Worm (Caenorhabditis elegans): ENCODE results near the gene grd-1.

Gene grd-1

ce11 chrX:11080170-11080728 is 29.0 kb upstream of the grd-1 start, which contains the start of gene sulp-7 (continued):
- no peak for TF ChIP-seq vab-15 (tag; optimal IDR thresholded peaks at IDR 0.05)
- TF ChIP-seq unc-86 (tag; optimal IDR thresholded peaks at IDR 0.05) = no peak
- TF ChIP-seq rnt-1 (tag; optimal IDR thresholded peaks at IDR 0.05) = peak; percentile 22
- TF ChIP-seq pax-3 (tag; optimal IDR thresholded peaks at IDR 0.05) = no peak
- TF ChIP-seq swsn-7 (tag; optimal IDR thresholded peaks at IDR 0.05) = no peak
- TF ChIP-seq fkh-8 (tag; optimal IDR thresholded peaks at IDR 0.05) = no peak
- no peak for TF ChIP-seq xbp-1 (tag; optimal IDR thresholded peaks at IDR 0.05)
- TF ChIP-seq Y116A8C.19 (tag; optimal IDR thresholded peaks at IDR 0.05; ENCODE audit: borderline replicate concordance) = no peak
- TF ChIP-seq nhr-11 (tag; optimal IDR thresholded peaks at IDR 0.05) = no peak
- TF ChIP-seq C16A3.4 (tag; optimal IDR thresholded peaks at IDR 0.05) = no peak
- no peak for TF ChIP-seq nhr-76 (tag; optimal IDR thresholded peaks at IDR 0.05)
- no peak for TF ChIP-seq lin-39 (tag; optimal IDR thresholded peaks at IDR 0.05)
- no peak for TF ChIP-seq ces-1 (GFP tag; optimal IDR thresholded peaks at IDR 0.05)
- TF ChIP-seq isw-1 (GFP tag; IDR thresholded peaks at IDR 0.05) = no peak

- no peak for TF ChIP-seq nhr-77 (tag; optimal IDR thresholded peaks at IDR 0.05)
- no peak for TF ChIP-seq ces-1 (GFP tag; optimal IDR thresholded peaks at IDR 0.05)
- TF ChIP-seq Y116A8C.19 (tag; optimal IDR thresholded peaks at IDR 0.05; ENCODE audit: borderline replicate concordance) = no peak
- no peak for TF ChIP-seq unc-98 (GFP tag; IDR thresholded peaks at IDR 0.05)
- TF ChIP-seq C34B4.2 (tag; optimal IDR thresholded peaks at IDR 0.05) = no peak
- no peak for TF ChIP-seq egl-13 (tag; optimal IDR thresholded peaks at IDR 0.05)
- TF ChIP-seq dpl-1 (GFP tag; optimal IDR thresholded peaks at IDR 0.05) = no peak
- no peak for TF ChIP-seq aha-1 (tag; optimal IDR thresholded peaks at IDR 0.05)
- TF ChIP-seq rnt-1 (tag; optimal IDR thresholded peaks at IDR 0.05) = no peak
Observed at ce11 chrX:11085162-11085561, 24.1 kb upstream of the grd-1 start, which contains the start of gene W04G3.7. Gene W04G3.7 (minus strand): TSS chrX:11085262.

- TF ChIP-seq ceh-88 (GFP tag; IDR thresholded peaks at IDR 0.05) (no peak), C04F5.9 (tag; optimal IDR thresholded peaks at IDR 0.05) (no peak), nhr-11 (tag; optimal IDR thresholded peaks at IDR 0.05) (no peak), irx-1 (tag; optimal IDR thresholded peaks at IDR 0.05) (no peak), mep-1 (tag; optimal IDR thresholded peaks at IDR 0.05) (no peak), zip-4 (GFP tag; optimal IDR thresholded peaks at IDR 0.05) (no peak), lsy-2 (tag; optimal IDR thresholded peaks at IDR 0.05) (no peak), nhr-20 (tag; optimal IDR thresholded peaks at IDR 0.05) (no peak), fos-1 (tag; optimal IDR thresholded peaks at IDR 0.05) (no peak), sptf-1 (tag; optimal IDR thresholded peaks at IDR 0.05) (no peak), aha-1 (tag; optimal IDR thresholded peaks at IDR 0.05) (no peak), F16B12.6 (tag; optimal IDR thresholded peaks at IDR 0.05) (no peak), dpl-1 (GFP tag; optimal IDR thresholded peaks at IDR 0.05) (no peak), ceh-82 (tag; optimal IDR thresholded peaks at IDR 0.05) (no peak), isw-1 (GFP tag; IDR thresholded peaks at IDR 0.05) (no peak), efl-3 (GFP tag; optimal IDR thresholded peaks at IDR 0.05) (no peak)
Observed at ce11 chrX:11088952-11089351, 20.3 kb upstream of the grd-1 start, which contains the start of gene W04G3.11. Gene W04G3.11 (plus strand): TSS chrX:11089195.

ce11 chrX:11093985-11094593 is 15.2 kb upstream of the grd-1 start:
- TF ChIP-seq nhr-12 (tag; optimal IDR thresholded peaks at IDR 0.05) (peak; percentile 88), nhr-84 (tag; optimal IDR thresholded peaks at IDR 0.05) (peak; percentile 99), vab-15 (tag; optimal IDR thresholded peaks at IDR 0.05) (peak; percentile 84), unc-30 (tag; optimal IDR thresholded peaks at IDR 0.05) (peak; percentile 100), egl-27 (tag; optimal IDR thresholded peaks at IDR 0.05) (peak; percentile 96 to 99), xbp-1 (tag; optimal IDR thresholded peaks at IDR 0.05) (peak; percentile 97), elt-3 (tag; optimal IDR thresholded peaks at IDR 0.05) (peak; percentile 87 to 100 (median 95)), C04F5.9 (tag; optimal IDR thresholded peaks at IDR 0.05) (peak; percentile 96), nhr-28 (tag; optimal IDR thresholded peaks at IDR 0.05) (peak; percentile 69), zag-1 (tag; optimal IDR thresholded peaks at IDR 0.05) (peak; percentile 98), mab-9 (GFP tag; IDR thresholded peaks at IDR 0.05) (peak; percentile 99), swsn-7 (tag; optimal IDR thresholded peaks at IDR 0.05) (peak; percentile 99), efl-3 (GFP tag; optimal IDR thresholded peaks at IDR 0.05) (peak; percentile 99), sox-4 (tag; optimal IDR thresholded peaks at IDR 0.05) (peak; percentile 99), nhr-76 (tag; optimal IDR thresholded peaks at IDR 0.05) (peak; percentile 97), lsy-2 (tag; optimal IDR thresholded peaks at IDR 0.05) (peak; percentile 96 to 97), pag-3 (tag; optimal IDR thresholded peaks at IDR 0.05; ENCODE audit: borderline replicate concordance, insufficient read depth) (peak; percentile 77), F16B12.6 (tag; optimal IDR thresholded peaks at IDR 0.05) (peak; percentile 56), fkh-4 (tag; optimal IDR thresholded peaks at IDR 0.05; ENCODE audit: borderline replicate concordance) (peak; percentile 96), ceh-82 (tag; optimal IDR thresholded peaks at IDR 0.05) (peak; percentile 99 to 100 (median 100)), sup-37 (GFP tag; optimal IDR thresholded peaks at IDR 0.05) (peak; percentile 97), ceh-90 (tag; optimal IDR thresholded peaks at IDR 0.05) (peak; percentile 61)

All from whole organism, L1 larva.